Worm (Caenorhabditis elegans): ENCODE measurements around the gene nlp-76.

The nlp-76 gene

ce11 chrX:12630005-12630404 is 33.7 kb downstream of the nlp-76 start:
- TF ChIP-seq egl-5 (tag; optimal IDR thresholded peaks at IDR 0.05) (no peak), skn-1 (tag; optimal IDR thresholded peaks at IDR 0.05) (no peak), mdl-1 (tag; optimal IDR thresholded peaks at IDR 0.05) (no peak), nhr-25 (tag; optimal IDR thresholded peaks at IDR 0.05) (no peak), pha-4 (tag; optimal IDR thresholded peaks at IDR 0.05) (peak; percentile 93)

ce11 chrX:12629257-12629656 is 34.4 kb downstream of the nlp-76 start:
- peak; percentile 59 for TF ChIP-seq mdl-1 (tag; optimal IDR thresholded peaks at IDR 0.05)
- peak; percentile 2 for TF ChIP-seq hmg-11 (tag; optimal IDR thresholded peaks at IDR 0.05)
- TF ChIP-seq lin-39 (tag; optimal IDR thresholded peaks at IDR 0.05): peak; percentile 86
- TF ChIP-seq nhr-12 (tag; optimal IDR thresholded peaks at IDR 0.05): no peak
- TF ChIP-seq ceh-16 (tag; optimal IDR thresholded peaks at IDR 0.05): no peak
- TF ChIP-seq fkh-10 (GFP tag; optimal IDR thresholded peaks at IDR 0.05): peak; percentile 18
- TF ChIP-seq ceh-28 (tag; optimal IDR thresholded peaks at IDR 0.05): no peak
- TF ChIP-seq nfya-1 (tag; optimal IDR thresholded peaks at IDR 0.05; ENCODE audit: insufficient read depth): peak; percentile 40

DNA sequence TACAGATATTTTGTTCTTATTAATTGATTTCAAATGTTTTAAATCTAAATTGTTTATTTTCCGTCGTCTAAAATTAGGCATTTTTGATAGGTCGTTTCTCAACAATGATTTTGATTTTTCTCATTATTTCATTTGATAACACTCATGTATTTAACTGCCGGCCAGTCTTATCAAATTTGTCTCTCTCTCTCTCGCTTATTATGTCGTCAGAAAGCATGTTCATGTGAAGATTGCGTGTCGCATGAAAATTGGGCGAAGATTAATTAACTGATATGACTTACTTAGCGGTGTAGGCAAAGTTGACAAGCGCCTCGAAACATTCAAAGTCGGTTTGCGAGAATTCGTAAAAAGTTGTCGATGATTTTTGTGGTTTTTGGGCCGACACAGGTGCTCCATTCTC is 35.9 kb downstream of the nlp-76 start:
- TF ChIP-seq egl-5 (tag; optimal IDR thresholded peaks at IDR 0.05) (no peak), pha-4 (tag; optimal IDR thresholded peaks at IDR 0.05) (peak; percentile 63), nhr-23 (tag; optimal IDR thresholded peaks at IDR 0.05) (peak; percentile 58), elt-2 (tag; optimal IDR thresholded peaks at IDR 0.05) (peak; percentile 93), nhr-67 (tag; optimal IDR thresholded peaks at IDR 0.05) (no peak), elt-3 (tag; optimal IDR thresholded peaks at IDR 0.05) (peak in 2 of 3 experiments; percentile 29 to 48), nhr-25 (tag; optimal IDR thresholded peaks at IDR 0.05) (peak; percentile 11), egl-27 (tag; optimal IDR thresholded peaks at IDR 0.05) (no peak), pqm-1 (tag; optimal IDR thresholded peaks at IDR 0.05) (peak; percentile 93)

ce11 chrX:12620310-12620709 is 43.4 kb downstream of the nlp-76 start:
- no peak for TF ChIP-seq fos-1 (tag; optimal IDR thresholded peaks at IDR 0.05)
- no peak for TF ChIP-seq snpc-4 (tag; optimal IDR thresholded peaks at IDR 0.05)
- TF ChIP-seq ama-1 (optimal IDR thresholded peaks at IDR 0.05): no peak
- no peak for TF ChIP-seq eor-1 (tag; optimal IDR thresholded peaks at IDR 0.05)
- TF ChIP-seq hmg-11 (tag; optimal IDR thresholded peaks at IDR 0.05): no peak
- TF ChIP-seq lin-15B (tag; optimal IDR thresholded peaks at IDR 0.05): no peak
- no peak for TF ChIP-seq nhr-77 (tag; optimal IDR thresholded peaks at IDR 0.05)
- no peak for TF ChIP-seq elt-2 (tag; optimal IDR thresholded peaks at IDR 0.05)
- TF ChIP-seq nhr-12 (tag; optimal IDR thresholded peaks at IDR 0.05): no peak
- no peak for TF ChIP-seq ZK546.5 (tag; optimal IDR thresholded peaks at IDR 0.05)
- TF ChIP-seq nhr-76 (tag; optimal IDR thresholded peaks at IDR 0.05): no peak
- no peak for TF ChIP-seq sea-2 (GFP tag; optimal IDR thresholded peaks at IDR 0.05)
- TF ChIP-seq fkh-10 (GFP tag; optimal IDR thresholded peaks at IDR 0.05): no peak
- no peak for TF ChIP-seq ceh-82 (tag; optimal IDR thresholded peaks at IDR 0.05)
- TF ChIP-seq pha-4 (tag; optimal IDR thresholded peaks at IDR 0.05): no peak
- TF ChIP-seq nfya-1 (tag; optimal IDR thresholded peaks at IDR 0.05; ENCODE audit: insufficient read depth): no peak
- TF ChIP-seq aly-2 (tag; optimal IDR thresholded peaks at IDR 0.05): no peak
- no peak for TF ChIP-seq ceh-16 (tag; optimal IDR thresholded peaks at IDR 0.05)

ce11 chrX:12619165-12619564 is 44.5 kb downstream of the nlp-76 start, which contains the start of gene R09A8.2:
R09A8.2 (plus strand) TSS chrX:12619465.
- no peak for TF ChIP-seq snpc-4 (tag; optimal IDR thresholded peaks at IDR 0.05)
- TF ChIP-seq zag-1 (tag; optimal IDR thresholded peaks at IDR 0.05): no peak
- TF ChIP-seq nhr-11 (tag; optimal IDR thresholded peaks at IDR 0.05): no peak
- no peak for TF ChIP-seq lin-15B (tag; optimal IDR thresholded peaks at IDR 0.05)
- no peak for TF ChIP-seq fkh-10 (GFP tag; optimal IDR thresholded peaks at IDR 0.05)
- no peak for TF ChIP-seq nhr-12 (tag; optimal IDR thresholded peaks at IDR 0.05)
- no peak for TF ChIP-seq elt-1 (tag; optimal IDR thresholded peaks at IDR 0.05)
- no peak for TF ChIP-seq R02D3.7 (tag; optimal IDR thresholded peaks at IDR 0.05)
- TF ChIP-seq nfya-1 (tag; optimal IDR thresholded peaks at IDR 0.05; ENCODE audit: insufficient read depth): no peak
- TF ChIP-seq nhr-43 (tag; optimal IDR thresholded peaks at IDR 0.05; ENCODE audit: poor library complexity, severe bottlenecking): no peak
- TF ChIP-seq fkh-2 (tag; optimal IDR thresholded peaks at IDR 0.05): no peak
- TF ChIP-seq egl-5 (tag; optimal IDR thresholded peaks at IDR 0.05): no peak
- TF ChIP-seq nhr-23 (tag; optimal IDR thresholded peaks at IDR 0.05): no peak
- TF ChIP-seq elt-3 (tag; optimal IDR thresholded peaks at IDR 0.05): no peak
- TF ChIP-seq unc-39 (tag; optimal IDR thresholded peaks at IDR 0.05): no peak
- no peak for TF ChIP-seq nhr-28 (tag; optimal IDR thresholded peaks at IDR 0.05)
- no peak for TF ChIP-seq ztf-11 (tag; optimal IDR thresholded peaks at IDR 0.05)

Measured in whole organism, L3 larva.